Worm (Caenorhabditis elegans): ENCODE results near the gene fcho-1.

- no peak for TF ChIP-seq ztf-29 (GFP tag; IDR thresholded peaks at IDR 0.05)
- no peak for TF ChIP-seq ref-1 (GFP tag; conservative IDR thresholded peaks at IDR 0.05)
- TF ChIP-seq tab-1 (GFP tag; IDR thresholded peaks at IDR 0.05): no peak
- TF ChIP-seq flt-1 (GFP tag; IDR thresholded peaks at IDR 0.05): no peak
- TF ChIP-seq cog-1 (tag; optimal IDR thresholded peaks at IDR 0.05): no peak
- TF ChIP-seq ztf-23 (GFP tag; IDR thresholded peaks at IDR 0.05): no peak
- TF ChIP-seq med-1 (GFP tag; optimal IDR thresholded peaks at IDR 0.05; ENCODE audit: insufficient read depth): no peak
These were observed 52.1 kb downstream of the fcho-1 start for ce11 chrII:1362423-1362822.

All from whole organism, midembryonic.